Fruit fly (Drosophila melanogaster) whole organism, embryonic: ENCODE measurements around the gene shf.

Experiments used
- Adf1 ChIP-seq: fragments of 200-800 bp; sonication (Bioruptor generic); IDR thresholded peaks from 2 replicates; pipeline ENCODE4 v1.3.6; 2022; ENCODE audit warnings: missing biosample characterization, missing genetic modification characterization
- B-H2 ChIP-seq: fragments of 200-800 bp; sonication (Bioruptor generic); optimal IDR thresholded peaks from 2 replicates; lab custom pipeline; 2018; ENCODE audit warnings: missing biosample characterization, mild to moderate bottlenecking, missing genetic modification characterization
- CG10565 ChIP-seq: fragments of 200-800 bp; sonication (Bioruptor generic); optimal IDR thresholded peaks from 3 replicates; lab custom pipeline; 2016; ENCODE audit warnings: missing biosample characterization, mild to moderate bottlenecking, missing genetic modification characterization
- CG11085 ChIP-seq: fragments of 200-800 bp; sonication (Bioruptor generic); IDR thresholded peaks from 2 replicates; pipeline ENCODE4 v1.3.6; 2022; ENCODE audit warnings: missing biosample characterization, missing genetic modification characterization
- CG11093 ChIP-seq: fragments of 200-800 bp; sonication (Bioruptor generic); IDR thresholded peaks from 3 replicates; pipeline ENCODE4 v1.3.6; 2022; ENCODE audit warnings: missing biosample characterization, missing genetic modification characterization
- CG11247 ChIP-seq: fragments of 200-800 bp; sonication (Bioruptor generic); IDR thresholded peaks from 2 replicates; pipeline ENCODE4 v1.3.6; 2022; ENCODE audit warnings: missing biosample characterization, missing genetic modification characterization
- CG11456 ChIP-seq: fragments of 200-800 bp; sonication (Bioruptor generic); IDR thresholded peaks from 3 replicates; pipeline ENCODE4 v1.3.6; 2022; ENCODE audit warnings: missing biosample characterization, missing genetic modification characterization
- CG12155 ChIP-seq: fragments of 200-800 bp; sonication (Bioruptor generic); optimal IDR thresholded peaks from 3 replicates; lab custom pipeline; 2016; ENCODE audit warnings: missing biosample characterization, missing genetic modification characterization
- CG13894 ChIP-seq: fragments of 200-800 bp; sonication (Bioruptor generic); optimal IDR thresholded peaks from 3 replicates; lab custom pipeline; 2018; ENCODE audit warnings: missing biosample characterization, mild to moderate bottlenecking, missing genetic modification characterization, moderate library complexity
- CG16815 ChIP-seq: fragments of 200-800 bp; sonication (Bioruptor generic); optimal IDR thresholded peaks from 3 replicates; lab custom pipeline; 2017; ENCODE audit warnings: missing biosample characterization, mild to moderate bottlenecking, missing genetic modification characterization
- CG1832 ChIP-seq: fragments of 200-800 bp; sonication (Bioruptor generic); optimal IDR thresholded peaks from 2 replicates; lab custom pipeline; 2017; ENCODE audit warnings: missing biosample characterization, mild to moderate bottlenecking, missing genetic modification characterization, inconsistent platforms
- CG18764 ChIP-seq: fragments of 200-800 bp; sonication (Bioruptor generic); optimal IDR thresholded peaks from 3 replicates; lab custom pipeline; 2016; ENCODE audit warnings: missing biosample characterization, missing genetic modification characterization
- CG2199 ChIP-seq: fragments of 200-800 bp; sonication (Bioruptor generic); IDR thresholded peaks from 3 replicates; pipeline ENCODE4 v1.3.6; 2022; ENCODE audit warnings: missing biosample characterization, missing genetic modification characterization
- CG31224 ChIP-seq: fragments of 200-800 bp; sonication (Bioruptor generic); IDR thresholded peaks from 2 replicates; pipeline ENCODE4 v1.3.6; 2022; ENCODE audit warnings: missing biosample characterization, missing genetic modification characterization
- CG33557 ChIP-seq: fragments of 200-800 bp; sonication (Bioruptor generic); optimal IDR thresholded peaks from 2 replicates; lab custom pipeline; 2019; ENCODE audit warnings: missing biosample characterization, mild to moderate bottlenecking, missing genetic modification characterization, moderate library complexity
- CG34376 ChIP-seq: fragments of 200-800 bp; sonication (Bioruptor generic); optimal IDR thresholded peaks from 2 replicates; lab custom pipeline; 2018; ENCODE audit warnings: missing biosample characterization, mild to moderate bottlenecking, missing genetic modification characterization
- CG34422 ChIP-seq: fragments of 200-800 bp; sonication (Bioruptor generic); IDR thresholded peaks from 3 replicates; pipeline ENCODE4 v1.3.6; 2022; ENCODE audit warnings: missing biosample characterization, missing genetic modification characterization
- CG8359 ChIP-seq: fragments of 200-800 bp; sonication (Bioruptor generic); optimal IDR thresholded peaks from 2 replicates; lab custom pipeline; 2017; ENCODE audit warnings: missing biosample characterization, mild to moderate bottlenecking, missing genetic modification characterization, borderline replicate concordance
- CG9797 ChIP-seq: fragments of 200-800 bp; sonication (Bioruptor generic); optimal IDR thresholded peaks from 3 replicates; lab custom pipeline; 2018; ENCODE audit warnings: missing biosample characterization, mild to moderate bottlenecking, missing genetic modification characterization
- Dek ChIP-seq: fragments of 200-800 bp; sonication (Bioruptor generic); optimal IDR thresholded peaks from 3 replicates; lab custom pipeline; 2019; ENCODE audit warnings: missing biosample characterization, mild to moderate bottlenecking, missing genetic modification characterization, moderate library complexity
- E2f1 ChIP-seq: fragments of 200-800 bp; sonication (Bioruptor generic); IDR thresholded peaks from 2 replicates; pipeline ENCODE4 v1.3.6; 2022; ENCODE audit warnings: missing biosample characterization, missing genetic modification characterization
- Gug ChIP-seq: fragments of 200-800 bp; sonication (Bioruptor generic); IDR thresholded peaks from 4 replicates; pipeline ENCODE4 v1.3.6; 2022; ENCODE audit warnings: missing biosample characterization, missing genetic modification characterization
- Hmr ChIP-seq: fragments of 200-800 bp; sonication (Bioruptor generic); optimal IDR thresholded peaks from 3 replicates; lab custom pipeline; 2017; ENCODE audit warnings: mild to moderate bottlenecking, missing biosample characterization, missing genetic modification reagents, missing genetic modification characterization
- Lpt ChIP-seq: fragments of >200 bp; optimal IDR thresholded peaks from 2 replicates; lab custom pipeline; 2018; ENCODE audit warnings: missing biosample characterization, missing genetic modification characterization
- NC2α ChIP-seq: fragments of 200-800 bp; sonication (Bioruptor generic); optimal IDR thresholded peaks from 2 replicates; lab custom pipeline; 2016; ENCODE audit warnings: missing biosample characterization, missing genetic modification characterization
- Neu2 ChIP-seq: fragments of 200-800 bp; sonication (Bioruptor generic); optimal IDR thresholded peaks from 3 replicates; lab custom pipeline; 2016; ENCODE audit warnings: missing biosample characterization, missing genetic modification characterization, borderline replicate concordance
- Opbp ChIP-seq: fragments of 200-800 bp; sonication (Bioruptor generic); IDR thresholded peaks from 3 replicates; pipeline ENCODE4 v1.3.6; 2022; ENCODE audit warnings: missing biosample characterization, missing genetic modification characterization; ENCODE audit not compliant: partially characterized antibody
- Ravus ChIP-seq: fragments of 200-800 bp; sonication (Bioruptor generic); IDR thresholded peaks from 2 replicates; pipeline ENCODE4 v1.3.6; 2022; ENCODE audit warnings: missing biosample characterization, missing genetic modification characterization
- Scr ChIP-seq: fragments of 200-800 bp; sonication (Bioruptor generic); IDR thresholded peaks from 2 replicates; pipeline ENCODE4 v1.3.6; 2022; ENCODE audit warnings: missing biosample characterization, missing genetic modification characterization; ENCODE audit not compliant: partially characterized antibody
- Trl ChIP-seq, 3 experiments: fragments of >200 bp in 2 of 3; fragments of 200-800 bp in 1 of 3; sonication (Bioruptor generic) in 1 of 3; optimal IDR thresholded peaks; 2 replicates in 1 of 3; 3 replicates in 2 of 3; lab custom pipeline; 2016 to 2017; ENCODE audit warnings: missing biosample characterization in 1 of 3, missing genetic modification characterization in 1 of 3
- ato ChIP-seq: fragments of 200-800 bp; sonication (Bioruptor generic); IDR thresholded peaks from 2 replicates; pipeline ENCODE4 v1.3.6; 2022; ENCODE audit warnings: missing biosample characterization, missing genetic modification characterization; ENCODE audit not compliant: partially characterized antibody
- bowl ChIP-seq: fragments of 200-800 bp; sonication (Bioruptor generic); IDR thresholded peaks from 2 replicates; pipeline ENCODE4 v1.3.6; 2022; ENCODE audit warnings: missing biosample characterization, missing genetic modification characterization
- fd102C ChIP-seq: fragments of 200-800 bp; sonication (Bioruptor generic); optimal IDR thresholded peaks from 2 replicates; lab custom pipeline; 2018; ENCODE audit warnings: missing biosample characterization, mild to moderate bottlenecking, missing genetic modification characterization, moderate library complexity
- gfzf ChIP-seq: fragments of 200-800 bp; sonication (Bioruptor generic); optimal IDR thresholded peaks from 2 replicates; lab custom pipeline; 2016; ENCODE audit warnings: missing biosample characterization, mild to moderate bottlenecking, missing genetic modification characterization, moderate library complexity
- gt ChIP-seq: fragments of 200-800 bp; sonication (Bioruptor generic); IDR thresholded peaks from 2 replicates; pipeline ENCODE4 v1.3.6; 2022; ENCODE audit warnings: missing biosample characterization, missing genetic modification characterization
- kay ChIP-seq: fragments of 200-800 bp; sonication (Bioruptor generic); optimal IDR thresholded peaks from 2 replicates; lab custom pipeline; 2016; ENCODE audit warnings: missing biosample characterization, missing genetic modification characterization
- lola ChIP-seq, 3 experiments: fragments of >200 bp in 2 of 3; fragments of 200-800 bp in 1 of 3; sonication (Bioruptor generic) in 1 of 3; optimal IDR thresholded peaks; 2 replicates each; lab custom pipeline; 2017 to 2019; ENCODE audit warnings: missing biosample characterization in 3 of 3, missing genetic modification characterization in 3 of 3, mild to moderate bottlenecking in 1 of 3, moderate library complexity in 1 of 3
- nau ChIP-seq: fragments of 200-800 bp; sonication (Bioruptor generic); optimal IDR thresholded peaks from 3 replicates; lab custom pipeline; 2017; ENCODE audit warnings: missing biosample characterization, mild to moderate bottlenecking, missing genetic modification characterization, missing genetic modification reagents
- oc ChIP-seq: fragments of 200-800 bp; sonication (Bioruptor generic); optimal IDR thresholded peaks from 2 replicates; lab custom pipeline; 2018; ENCODE audit warnings: missing biosample characterization, mild to moderate bottlenecking, missing genetic modification characterization, moderate library complexity
- p53 ChIP-seq: fragments of 200-800 bp; sonication (Bioruptor generic); optimal IDR thresholded peaks from 2 replicates; lab custom pipeline; 2016; ENCODE audit warnings: missing biosample characterization, missing genetic modification characterization
- peb ChIP-seq: fragments of 200-800 bp; sonication (Bioruptor generic); IDR thresholded peaks from 2 replicates; pipeline ENCODE4 v1.3.6; 2022; ENCODE audit warnings: missing biosample characterization, missing genetic modification characterization
- ranshi ChIP-seq: fragments of 200-800 bp; sonication (Bioruptor generic); IDR thresholded peaks from 2 replicates; pipeline ENCODE4 v1.3.6; 2022; ENCODE audit warnings: missing biosample characterization, missing genetic modification characterization
- row ChIP-seq: fragments of 200-800 bp; sonication (Bioruptor generic); IDR thresholded peaks from 3 replicates; pipeline ENCODE4 v1.3.6; 2022; ENCODE audit warnings: missing biosample characterization, missing genetic modification characterization
- so ChIP-seq: fragments of 200-800 bp; sonication (Bioruptor generic); IDR thresholded peaks from 3 replicates; pipeline ENCODE4 v1.3.6; 2022; ENCODE audit warnings: missing biosample characterization, missing genetic modification characterization
- sqz ChIP-seq: fragments of 200-800 bp; sonication (Bioruptor generic); optimal IDR thresholded peaks from 3 replicates; lab custom pipeline; 2018; ENCODE audit warnings: missing biosample characterization, mild to moderate bottlenecking, missing genetic modification characterization
- stwl ChIP-seq: fragments of 200-800 bp; sonication (Bioruptor generic); optimal IDR thresholded peaks from 3 replicates; lab custom pipeline; 2018; ENCODE audit warnings: missing biosample characterization, mild to moderate bottlenecking, missing genetic modification characterization, moderate library complexity
- sug ChIP-seq: fragments of 200-800 bp; optimal IDR thresholded peaks from 2 replicates; lab custom pipeline; 2019; ENCODE audit warnings: missing biosample characterization, mild to moderate bottlenecking, missing genetic modification characterization, moderate library complexity
- ttk ChIP-seq: fragments of 200-800 bp; sonication (Bioruptor generic); IDR thresholded peaks from 2 replicates; pipeline ENCODE4 v2.1.2; 2022; ENCODE audit warnings: missing biosample characterization, missing genetic modification characterization
- usp ChIP-seq: fragments of >200 bp; optimal IDR thresholded peaks from 2 replicates; lab custom pipeline; 2017; ENCODE audit warnings: missing biosample characterization, missing genetic modification characterization
- yki ChIP-seq: fragments of >200 bp; optimal IDR thresholded peaks from 3 replicates; lab custom pipeline; 2018

shf gene

dm6 chrX:6744088-6744487 is 35.4 kb downstream of the shf start, which contains the start of gene RpL17 (continued):
- TF ChIP-seq nau (GFP tag; lab: Kevin White, UChicago) (peak; percentile 85), ranshi (peak; percentile 84), Lpt (GFP tag; lab: Kevin White, UChicago) (no peak), E2f1 (peak; percentile 82), Hmr (GFP tag; lab: Kevin White, UChicago) (peak; percentile 96), row (peak; percentile 34; the same call in 1 of the 3 replicates), Ravus (peak; percentile 13; the same call in 1 of the 2 replicates), Scr (GFP tag; lab: Robert Waterston, UW) (no peak), sug (tag; lab: Kevin White, UChicago) (peak; percentile 77), stwl (peak; percentile 28), kay (GFP tag; lab: Kevin White, UChicago) (peak; percentile 34), Adf1 (GFP tag; lab: Robert Waterston, UW) (peak; percentile 41; the same call in 1 of the 2 replicates), CG34422 (GFP tag; lab: Robert Waterston, UW) (peak; percentile 78), ttk (GFP tag; lab: Robert Waterston, UW) (peak; percentile 78), p53 (GFP tag; lab: Kevin White, UChicago) (peak; percentile 74), CG33557 (GFP tag; lab: Kevin White, UChicago) (peak; percentile 76), CG11456 (peak; percentile 91), CG34376 (GFP tag; lab: Kevin White, UChicago) (peak; percentile 89), CG13894 (tag; lab: Kevin White, UChicago) (peak; percentile 69), lola (GFP tag; optimal IDR thresholded peaks at IDR 0.05; lab: Kevin White, UChicago) (peak in 1 of 3 experiments; percentile 40), CG9797 (GFP tag; lab: Kevin White, UChicago) (peak; percentile 83), Neu2 (GFP tag; lab: Kevin White, UChicago) (no peak), CG1832 (GFP tag; lab: Kevin White, UChicago) (no peak), CG11247 (GFP tag; lab: Robert Waterston, UW) (peak; percentile 86), oc (tag; lab: Kevin White, UChicago) (peak; percentile 73), CG2199 (GFP tag; lab: Robert Waterston, UW) (peak; percentile 58; the same call in 1 of the 3 replicates), Opbp (peak; percentile 62; the same call in 1 of the 3 replicates), so (GFP tag; lab: Robert Waterston, UW) (peak; percentile 86), CG10565 (GFP tag; lab: Kevin White, UChicago) (peak; percentile 12), Gug (GFP tag; lab: Robert Waterston, UW) (peak; percentile 23; the same call in 1 of the 4 replicates), CG31224 (GFP tag; lab: Robert Waterston, UW) (peak; percentile 77), CG18764 (peak; percentile 75), CG12155 (GFP tag; lab: Kevin White, UChicago) (peak; percentile 68), yki (lab: Kevin White, UChicago) (no peak), NC2α (GFP tag; lab: Kevin White, UChicago) (peak; percentile 79), CG8359 (GFP tag; lab: Kevin White, UChicago) (peak; percentile 68), sqz (peak; percentile 77), CG11085 (GFP tag; lab: Robert Waterston, UW) (peak; percentile 80), gt (GFP tag; lab: Robert Waterston, UW) (peak; percentile 42; the same call in 1 of the 2 replicates), fd102C (GFP tag; lab: Kevin White, UChicago) (peak; percentile 74), Trl (optimal IDR thresholded peaks at IDR 0.05; lab: Kevin White, UChicago) (no peak), Trl (GFP tag; optimal IDR thresholded peaks at IDR 0.05; lab: Kevin White, UChicago) (peak; percentile 91), B-H2 (GFP tag; lab: Kevin White, UChicago) (peak; percentile 89), bowl (GFP tag; lab: Robert Waterston, UW) (peak; percentile 66; the same call in 1 of the 2 replicates), CG16815 (GFP tag; lab: Kevin White, UChicago) (peak; percentile 63), peb (GFP tag; lab: Robert Waterston, UW) (peak; percentile 54), gfzf (GFP tag; lab: Kevin White, UChicago) (peak; percentile 92), Dek (peak; percentile 76), ato (GFP tag; lab: Robert Waterston, UW) (no peak), usp (GFP tag; lab: Kevin White, UChicago) (no peak), CG11093 (GFP tag; lab: Robert Waterston, UW) (0 out of 3 replicates have a peak, but pooled peaks have one; percentile 17)
